Worm (Caenorhabditis elegans): ENCODE results near the gene M163.10.
A peak's percentile ranks its signal among the peaks of the same experiment; 100 is the strongest.

DNA sequence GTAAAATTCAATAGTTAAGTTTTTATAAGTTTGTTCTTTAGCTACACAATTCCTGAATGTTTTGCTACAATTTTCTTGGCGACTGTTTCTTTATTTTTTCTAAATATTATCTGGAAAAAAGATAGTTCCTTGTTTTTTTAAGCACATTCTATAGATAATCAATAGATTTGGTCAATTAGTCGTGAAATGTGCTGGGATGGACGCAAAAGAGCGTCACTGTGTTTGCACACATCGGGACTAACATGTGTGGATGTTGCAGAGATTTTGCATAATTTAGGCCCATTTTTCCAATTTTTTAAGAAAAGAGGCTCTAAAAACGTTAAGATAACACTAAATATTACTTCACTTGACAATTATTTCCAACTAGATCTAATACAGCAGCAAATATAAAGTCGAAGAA lies 42.7 kb downstream of the M163.10 start:
- TF ChIP-seq cog-1 (tag; optimal IDR thresholded peaks at IDR 0.05): no peak
- TF ChIP-seq flt-1 (GFP tag; IDR thresholded peaks at IDR 0.05): no peak
- peak; percentile 54; the same call in 1 of the 2 replicates for TF ChIP-seq T22C8.4 (GFP tag; IDR thresholded peaks at IDR 0.05)
- TF ChIP-seq klf-2 (GFP tag; conservative IDR thresholded peaks at IDR 0.05): no peak
- no peak for TF ChIP-seq tab-1 (GFP tag; IDR thresholded peaks at IDR 0.05)
- no peak for TF ChIP-seq ref-1 (GFP tag; conservative IDR thresholded peaks at IDR 0.05)
